Fruit fly (Drosophila melanogaster): ENCODE results near the gene PpV.

Gene PpV

dm6 chrX:6355090-6355679 is 17.5 kb downstream of the PpV start:
- TF ChIP-seq Myc (optimal IDR thresholded peaks at IDR 0.05) (no peak), insv (optimal IDR thresholded peaks at IDR 0.05) (no peak)

DNA sequence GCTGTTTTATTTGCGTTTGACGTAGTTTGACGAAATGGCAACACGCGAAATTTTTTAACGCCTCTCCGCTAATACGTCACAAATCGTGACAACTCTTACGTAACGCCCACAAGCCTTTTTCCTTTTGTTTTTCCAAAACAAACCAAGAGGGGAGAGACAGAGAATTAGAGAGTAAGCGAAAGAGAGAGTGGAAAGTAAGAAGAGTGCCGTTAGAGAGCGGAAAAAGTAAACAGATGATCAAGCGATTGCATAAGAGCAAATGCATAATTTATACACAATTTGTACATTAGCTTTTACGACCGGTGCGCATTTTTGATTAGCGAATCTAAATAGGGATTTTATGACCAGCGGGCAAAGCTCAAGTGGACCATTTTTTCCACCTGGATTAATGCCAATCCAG is 18.6 kb downstream of the PpV start:
- TF ChIP-seq Sin3A (optimal IDR thresholded peaks at IDR 0.05), result no peak
- no peak for TF ChIP-seq ttk (optimal IDR thresholded peaks at IDR 0.05)
- no peak for TF ChIP-seq h (optimal IDR thresholded peaks at IDR 0.05)
- TF ChIP-seq Myc (optimal IDR thresholded peaks at IDR 0.05), result no peak
- TF ChIP-seq insv (optimal IDR thresholded peaks at IDR 0.05), result no peak
- TF ChIP-seq psq (optimal IDR thresholded peaks at IDR 0.05), result no peak

DNA sequence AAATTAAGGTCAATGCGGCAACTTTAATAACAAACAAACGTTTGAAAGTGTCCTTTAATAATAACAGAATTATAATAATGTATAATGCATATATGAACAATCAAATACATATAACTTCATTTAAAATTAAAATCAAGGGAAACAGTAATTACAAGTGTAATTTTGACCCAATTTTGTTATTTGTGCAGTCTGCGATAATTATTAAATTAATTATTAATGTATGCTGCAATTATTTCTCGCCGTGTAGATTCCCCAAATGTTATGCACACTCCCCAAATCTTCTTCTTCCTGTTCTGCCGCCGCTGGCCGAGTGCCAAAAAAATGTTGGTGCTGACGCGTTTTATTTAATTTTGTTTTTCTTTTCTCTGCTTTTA is 19.1 kb downstream of the PpV start:
- TF ChIP-seq Myc (optimal IDR thresholded peaks at IDR 0.05) (no peak), insv (optimal IDR thresholded peaks at IDR 0.05) (no peak), Sin3A (optimal IDR thresholded peaks at IDR 0.05) (no peak), ttk (optimal IDR thresholded peaks at IDR 0.05) (no peak), h (optimal IDR thresholded peaks at IDR 0.05) (no peak), psq (optimal IDR thresholded peaks at IDR 0.05) (no peak)

- TF ChIP-seq ttk (optimal IDR thresholded peaks at IDR 0.05), result no peak
- no peak for TF ChIP-seq h (optimal IDR thresholded peaks at IDR 0.05)
- no peak for TF ChIP-seq Myc (optimal IDR thresholded peaks at IDR 0.05)
Observed at dm6 chrX:6352769-6353612, 19.7 kb downstream of the PpV start.

DNA sequence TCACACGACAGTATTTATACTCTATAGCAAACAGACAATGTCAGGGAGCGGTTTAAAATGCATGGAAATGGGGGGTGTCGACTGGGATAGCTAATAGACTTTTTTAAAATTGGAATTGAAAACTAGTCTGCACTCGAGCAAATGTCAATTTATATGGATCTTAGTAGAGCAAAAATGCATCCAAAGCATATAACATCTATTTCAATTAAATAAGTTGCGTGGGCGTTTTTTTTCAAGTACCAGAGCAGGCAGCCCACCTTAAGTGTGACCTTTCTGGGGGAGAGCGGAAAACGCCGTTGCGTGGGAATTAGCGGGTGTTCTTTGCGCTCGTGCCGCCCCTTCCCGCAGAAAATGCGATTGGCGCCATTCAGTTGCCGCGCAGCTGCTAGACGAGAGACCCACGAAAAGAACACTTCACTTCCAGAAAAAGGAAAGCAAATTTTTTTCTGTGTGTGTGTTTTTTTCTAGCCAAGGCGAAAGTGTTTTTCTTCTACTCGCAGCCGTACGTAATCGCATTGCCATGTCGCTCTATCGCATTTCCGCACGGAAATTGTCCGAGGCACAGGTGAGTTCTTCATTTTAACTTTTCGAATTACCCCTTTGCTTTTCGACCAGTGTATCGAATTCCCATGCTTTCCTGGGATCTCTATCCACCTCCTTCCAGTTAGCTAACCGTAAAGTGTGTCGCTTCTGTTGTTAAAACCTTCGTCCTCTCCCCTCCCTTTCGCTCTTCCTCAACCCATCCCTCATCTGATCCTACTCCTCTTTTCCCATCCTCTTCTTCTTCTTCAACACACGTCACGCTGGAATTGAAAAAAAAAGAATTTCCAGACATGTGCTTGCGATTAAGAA is 20.6 kb downstream of the PpV start:
- no peak for TF ChIP-seq insv (optimal IDR thresholded peaks at IDR 0.05)
- no peak for TF ChIP-seq Myc (optimal IDR thresholded peaks at IDR 0.05)
- TF ChIP-seq ttk (optimal IDR thresholded peaks at IDR 0.05), result no peak
- no peak for TF ChIP-seq psq (optimal IDR thresholded peaks at IDR 0.05)
- no peak for TF ChIP-seq h (optimal IDR thresholded peaks at IDR 0.05)
- TF ChIP-seq Sin3A (optimal IDR thresholded peaks at IDR 0.05), result no peak

DNA sequence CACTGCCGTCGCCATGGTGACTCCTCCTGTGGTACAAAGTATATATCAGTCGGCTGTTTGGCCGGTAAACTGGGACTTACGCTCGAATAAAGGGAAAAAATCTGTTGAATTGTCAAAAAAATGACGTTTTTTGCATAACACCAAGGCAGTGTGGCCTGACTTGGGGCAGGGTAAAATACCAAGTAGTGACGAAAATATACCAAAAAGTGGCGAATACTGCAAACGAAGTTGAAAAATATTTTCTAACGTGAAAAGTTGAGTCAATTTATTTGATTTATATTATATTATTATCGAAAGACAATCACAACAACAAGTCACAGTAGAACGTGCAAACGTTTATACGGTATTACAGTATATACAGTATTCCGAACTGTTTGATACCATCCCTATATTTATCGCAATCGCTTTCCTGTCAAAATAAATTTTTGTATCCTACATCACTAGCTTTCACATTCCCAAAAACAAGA is 22.5 kb downstream of the PpV start, which contains the start of the genes ND-B16.6 and kdn:
Gene ND-B16.6, minus strand, starts transcription at position 189 of the 467 bp plus-strand sequence.
Gene kdn, plus strand, starts transcription at position 417 of the 467 bp plus-strand sequence.
- no peak for TF ChIP-seq h (optimal IDR thresholded peaks at IDR 0.05)
- TF ChIP-seq insv (optimal IDR thresholded peaks at IDR 0.05), result no peak
- TF ChIP-seq ttk (optimal IDR thresholded peaks at IDR 0.05), result no peak
- TF ChIP-seq psq (optimal IDR thresholded peaks at IDR 0.05), result no peak
- TF ChIP-seq Sin3A (optimal IDR thresholded peaks at IDR 0.05), result no peak
- no peak for TF ChIP-seq Myc (optimal IDR thresholded peaks at IDR 0.05)

DNA sequence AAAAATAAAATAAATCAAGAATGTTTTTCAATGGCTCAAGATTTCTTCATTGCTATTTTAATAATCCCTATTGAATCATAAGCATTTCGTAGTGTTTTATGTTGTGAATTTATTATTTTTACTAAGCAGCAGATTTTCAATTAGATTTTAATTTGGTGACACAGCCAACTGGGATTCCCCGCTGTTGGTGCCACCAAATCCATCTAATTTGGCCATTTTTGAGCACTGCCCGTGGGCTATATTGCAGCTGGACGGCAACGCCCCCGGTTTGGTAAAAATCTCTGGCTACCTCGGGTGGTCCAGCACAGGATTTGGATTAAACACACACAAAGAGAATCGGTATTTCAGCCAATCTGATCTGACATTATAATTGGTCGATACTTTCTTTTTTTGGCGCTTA is 23.5 kb downstream of the PpV start:
- TF ChIP-seq Sin3A (optimal IDR thresholded peaks at IDR 0.05) (no peak), insv (optimal IDR thresholded peaks at IDR 0.05) (no peak), Myc (optimal IDR thresholded peaks at IDR 0.05) (no peak), psq (optimal IDR thresholded peaks at IDR 0.05) (no peak), ttk (optimal IDR thresholded peaks at IDR 0.05) (no peak)

- TF ChIP-seq insv (optimal IDR thresholded peaks at IDR 0.05) (no peak), Myc (optimal IDR thresholded peaks at IDR 0.05) (no peak), ttk (optimal IDR thresholded peaks at IDR 0.05) (no peak), psq (optimal IDR thresholded peaks at IDR 0.05) (no peak), Sin3A (optimal IDR thresholded peaks at IDR 0.05) (no peak), h (optimal IDR thresholded peaks at IDR 0.05) (no peak)
Observed at dm6 chrX:6346926-6347367, 25.8 kb downstream of the PpV start, which contains the start of gene CG3847. CG3847 (plus strand) TSS chrX:6347103.

DNA sequence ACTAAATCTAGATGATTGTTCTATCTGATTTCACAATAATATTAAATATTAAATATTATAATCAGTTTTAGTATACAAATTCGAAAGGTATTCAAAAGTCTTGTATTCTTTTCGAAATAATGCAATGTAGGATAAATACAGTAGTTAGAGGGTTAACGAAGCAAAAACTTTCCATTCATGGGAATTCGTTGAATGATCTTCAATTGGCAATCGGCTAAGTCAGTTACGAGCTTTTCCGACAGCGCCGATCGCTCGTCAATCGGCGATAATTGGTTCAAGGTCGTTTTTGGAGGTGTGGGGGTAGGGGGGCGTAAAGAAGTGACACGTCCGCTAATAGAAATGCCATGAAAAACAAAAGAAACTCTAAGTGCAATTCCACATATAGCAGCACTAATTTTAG is 26.6 kb downstream of the PpV start:
- TF ChIP-seq insv (optimal IDR thresholded peaks at IDR 0.05), result no peak
- no peak for TF ChIP-seq Myc (optimal IDR thresholded peaks at IDR 0.05)
- TF ChIP-seq Sin3A (optimal IDR thresholded peaks at IDR 0.05), result no peak
- TF ChIP-seq psq (optimal IDR thresholded peaks at IDR 0.05), result no peak
- TF ChIP-seq ttk (optimal IDR thresholded peaks at IDR 0.05), result no peak
- TF ChIP-seq h (optimal IDR thresholded peaks at IDR 0.05), result no peak

DNA sequence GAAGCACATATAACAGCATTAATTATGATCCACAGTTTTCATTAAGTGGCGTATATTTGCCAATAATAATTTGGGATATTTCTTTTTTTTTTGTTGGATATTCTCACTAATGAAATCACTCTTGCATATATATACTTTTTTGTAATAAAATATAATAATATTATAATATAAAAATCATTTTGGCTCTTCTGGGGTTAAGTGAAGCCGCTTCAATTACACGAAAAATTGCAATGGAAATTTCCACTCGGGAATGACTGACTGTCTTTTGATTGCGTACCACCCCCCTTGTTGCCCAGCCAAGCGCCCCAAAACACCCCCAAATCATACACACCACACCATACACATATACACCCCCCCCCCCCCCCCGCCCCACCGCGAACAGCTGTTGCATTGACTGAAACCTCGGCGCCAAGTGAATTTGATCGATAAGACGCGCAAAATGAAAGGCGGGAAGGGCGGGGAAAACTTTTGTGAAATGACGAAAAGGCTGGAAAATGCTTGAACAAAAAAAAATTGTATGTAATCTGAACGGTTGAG is 28.1 kb downstream of the PpV start:
- TF ChIP-seq Sin3A (optimal IDR thresholded peaks at IDR 0.05), result no peak
- no peak for TF ChIP-seq insv (optimal IDR thresholded peaks at IDR 0.05)
- TF ChIP-seq h (optimal IDR thresholded peaks at IDR 0.05), result no peak
- TF ChIP-seq Myc (optimal IDR thresholded peaks at IDR 0.05), result no peak
- no peak for TF ChIP-seq ttk (optimal IDR thresholded peaks at IDR 0.05)
- TF ChIP-seq psq (optimal IDR thresholded peaks at IDR 0.05), result no peak

DNA sequence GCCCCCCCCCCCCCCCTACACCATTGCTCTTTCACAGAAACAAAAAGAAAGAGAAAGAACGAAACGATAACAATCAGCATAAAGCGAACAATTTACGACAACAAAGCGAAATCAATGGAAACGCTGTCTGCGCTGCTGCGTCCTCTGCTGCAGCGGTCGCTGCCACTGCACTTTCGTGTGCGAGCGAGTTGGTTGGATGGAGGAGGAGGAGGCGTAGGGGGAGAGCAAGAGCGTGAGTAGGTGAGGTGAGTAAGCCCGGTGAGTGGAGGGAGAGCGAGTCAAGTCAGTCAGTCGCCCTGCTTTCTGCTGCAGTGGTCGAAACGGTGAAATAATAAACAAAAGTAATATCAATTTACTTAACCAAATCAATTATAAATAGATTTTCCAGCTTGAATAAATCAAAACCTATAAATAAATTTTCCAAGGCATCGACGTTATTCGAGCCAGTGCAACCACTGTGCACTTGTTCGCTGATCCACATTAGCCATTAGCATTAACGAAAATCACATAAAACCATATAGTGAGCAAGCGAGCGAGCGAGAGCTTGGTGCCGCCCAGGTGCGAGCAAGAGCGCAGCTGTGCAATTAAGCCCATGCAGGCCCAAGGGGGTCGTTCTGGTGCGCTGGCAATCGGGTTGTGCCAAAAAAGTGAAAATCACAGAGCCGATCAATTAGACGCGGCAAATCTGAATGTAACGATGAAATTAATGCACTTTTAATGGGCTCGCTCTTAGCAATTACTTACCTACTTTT is 28.8 kb downstream of the PpV start:
- no peak for TF ChIP-seq insv (optimal IDR thresholded peaks at IDR 0.05)

Measured in Kc167 (cell line).